Worm (Caenorhabditis elegans) whole organism, L4 larva: ENCODE data around the gene F23D12.11.

Experiments
- F26F4.8 ChIP-seq: fragments of 200-800 bp; sonication (Bioruptor generic); conservative IDR thresholded peaks from 2 replicates; pipeline ENCODE4 v1.3.6; 2022; ENCODE audit warnings: missing genetic modification characterization, missing compliant biosample characterization
- R02D3.7 ChIP-seq: fragments of 150-350 bp; sonication (generic microtip); optimal IDR thresholded peaks from 3 replicates; lab custom pipeline; 2014; ENCODE audit warnings: missing biosample characterization, missing genetic modification characterization
- Y48G9A.11 ChIP-seq: fragments of 200-800 bp; sonication (Bioruptor generic); IDR thresholded peaks from 2 replicates; pipeline ENCODE4 v1.3.6; 2022; ENCODE audit warnings: missing genetic modification reagents, missing genetic modification characterization, missing compliant biosample characterization
- Y75B8A.6 ChIP-seq: fragments of 200-800 bp; sonication (Bioruptor generic); IDR thresholded peaks from 2 replicates; pipeline ENCODE4 v1.3.6; 2022; ENCODE audit warnings: missing genetic modification reagents, missing genetic modification characterization, missing compliant biosample characterization
- ZK546.5 ChIP-seq, 2 experiments: sonication (generic microtip); optimal IDR thresholded peaks; 2 replicates each; lab custom pipeline; 2017; ENCODE audit warnings: missing biosample characterization in 2 of 2, missing genetic modification characterization in 2 of 2
- aha-1 ChIP-seq: fragments of 150-350 bp; peaks from one replicate; lab custom pipeline; 2014; ENCODE audit warnings: missing biosample characterization, missing genetic modification characterization
- aly-2 ChIP-seq: sonication (generic microtip); optimal IDR thresholded peaks from 2 replicates; lab custom pipeline; 2018; ENCODE audit warnings: missing biosample characterization, missing genetic modification characterization
- arid-1 ChIP-seq: fragments of 200-800 bp; sonication (Bioruptor generic); conservative IDR thresholded peaks from 2 replicates; pipeline ENCODE4 v1.3.6; 2022; ENCODE audit warnings: missing genetic modification reagents, missing genetic modification characterization, missing compliant biosample characterization
- ceh-32 ChIP-seq: sonication (generic microtip); optimal IDR thresholded peaks from 2 replicates; lab custom pipeline; 2016; ENCODE audit warnings: mild to moderate bottlenecking, missing genetic modification characterization, missing compliant biosample characterization; ENCODE audit not compliant: poor library complexity
- ceh-44 ChIP-seq: fragments of 200-800 bp; sonication (Bioruptor generic); IDR thresholded peaks from 2 replicates; pipeline ENCODE4 v1.3.6; 2022; ENCODE audit warnings: missing genetic modification reagents, missing genetic modification characterization, missing compliant biosample characterization
- ceh-82 ChIP-seq: sonication (generic microtip); optimal IDR thresholded peaks from 2 replicates; lab custom pipeline; 2017; ENCODE audit warnings: missing biosample characterization, missing genetic modification characterization
- cey-2 ChIP-seq: sonication (generic microtip); optimal IDR thresholded peaks from 3 replicates; lab custom pipeline; 2017; ENCODE audit warnings: missing genetic modification characterization, mild to moderate bottlenecking, missing compliant biosample characterization, antibody characterized with exemption, borderline replicate concordance; ENCODE audit not compliant: insufficient read depth
- daf-12 ChIP-seq: fragments of 150-350 bp; optimal IDR thresholded peaks from 2 replicates; lab custom pipeline; 2014; ENCODE audit warnings: missing biosample characterization, missing genetic modification reagents, missing genetic modification characterization
- daf-16 ChIP-seq, 3 experiments: sonication (generic microtip); optimal IDR thresholded peaks; 2 replicates each; lab custom pipeline; 2016 to 2017; ENCODE audit warnings: missing genetic modification characterization in 3 of 3, missing genetic modification reagents in 3 of 3, mild to moderate bottlenecking in 2 of 3, missing compliant biosample characterization in 2 of 3, missing biosample characterization in 1 of 3, moderate library complexity in 1 of 3
- dmd-6 ChIP-seq: fragments of 200-800 bp; sonication (Bioruptor generic); IDR thresholded peaks from 2 replicates; pipeline ENCODE4 v1.3.6; 2022; ENCODE audit warnings: missing genetic modification reagents, missing genetic modification characterization, missing compliant biosample characterization
- dmd-8 ChIP-seq: fragments of 200-800 bp; sonication (Bioruptor generic); IDR thresholded peaks from 2 replicates; pipeline ENCODE4 v1.3.6; 2022; ENCODE audit warnings: missing genetic modification characterization, missing compliant biosample characterization
- dmd-9 ChIP-seq: fragments of 200-800 bp; sonication (Bioruptor generic); IDR thresholded peaks from 2 replicates; pipeline ENCODE4 v1.3.6; 2022; ENCODE audit warnings: missing genetic modification reagents, missing genetic modification characterization, missing compliant biosample characterization
- duxl-1 ChIP-seq: sonication (generic microtip); optimal IDR thresholded peaks from 2 replicates; lab custom pipeline; 2016; ENCODE audit warnings: mild to moderate bottlenecking, missing genetic modification characterization, moderate library complexity, missing compliant biosample characterization; ENCODE audit not compliant: poor library complexity
- egl-27 ChIP-seq: sonication (generic microtip); optimal IDR thresholded peaks from 3 replicates; lab custom pipeline; 2017; ENCODE audit warnings: missing biosample characterization, missing genetic modification reagents, missing genetic modification characterization
- fkh-10 ChIP-seq: fragments of 150-350 bp; optimal IDR thresholded peaks from 2 replicates; lab custom pipeline; 2014; ENCODE audit warnings: missing biosample characterization, missing genetic modification reagents, missing genetic modification characterization
- fos-1 ChIP-seq: fragments of 150-350 bp; optimal IDR thresholded peaks from 2 replicates; lab custom pipeline; 2014; ENCODE audit warnings: missing biosample characterization, missing genetic modification characterization
- hlh-11 ChIP-seq: fragments of 200-800 bp; sonication (Bioruptor generic); optimal IDR thresholded peaks from 2 replicates; lab custom pipeline; 2018; ENCODE audit warnings: mild to moderate bottlenecking, missing genetic modification characterization, missing compliant biosample characterization
- lim-7 ChIP-seq: fragments of 200-800 bp; sonication (Bioruptor generic); IDR thresholded peaks from 2 replicates; pipeline ENCODE4 v1.3.6; 2022; ENCODE audit warnings: missing genetic modification characterization, missing compliant biosample characterization
- lin-13 ChIP-seq: fragments of 150-350 bp; optimal IDR thresholded peaks from 2 replicates; lab custom pipeline; 2014; ENCODE audit warnings: missing biosample characterization, missing genetic modification reagents, missing genetic modification characterization
- lin-15B ChIP-seq: fragments of 150-350 bp; sonication (generic microtip); optimal IDR thresholded peaks from 3 replicates; lab custom pipeline; 2014; ENCODE audit warnings: missing biosample characterization, missing genetic modification characterization
- lin-38 ChIP-seq: fragments of 200-800 bp; sonication (Bioruptor generic); IDR thresholded peaks from 2 replicates; pipeline ENCODE4 v1.3.6; 2022; ENCODE audit warnings: missing genetic modification reagents, missing genetic modification characterization, missing compliant biosample characterization
- lsy-2 ChIP-seq, 2 experiments: fragments of 150-350 bp in 1 of 2; sonication (generic microtip) in 1 of 2; optimal IDR thresholded peaks; 2 replicates each; lab custom pipeline; 2014 to 2017; ENCODE audit warnings: missing biosample characterization in 2 of 2, missing genetic modification characterization in 2 of 2
- mxl-2 ChIP-seq: fragments of 200-800 bp; sonication (Bioruptor generic); conservative IDR thresholded peaks from 2 replicates; pipeline ENCODE4 v1.3.6; 2022; ENCODE audit warnings: missing genetic modification reagents, missing genetic modification characterization, missing compliant biosample characterization
- mxl-3 ChIP-seq: fragments of 200-800 bp; sonication (Bioruptor generic); optimal IDR thresholded peaks from 2 replicates; lab custom pipeline; 2018; ENCODE audit warnings: mild to moderate bottlenecking, missing genetic modification characterization, missing compliant biosample characterization
- nhr-102 ChIP-seq: sonication (generic microtip); optimal IDR thresholded peaks from 2 replicates; lab custom pipeline; 2016; ENCODE audit warnings: mild to moderate bottlenecking, missing genetic modification characterization, moderate library complexity, missing compliant biosample characterization
- nhr-42 ChIP-seq: fragments of 200-800 bp; sonication (Bioruptor generic); IDR thresholded peaks from 2 replicates; pipeline ENCODE4 v1.3.6; 2022; ENCODE audit warnings: missing genetic modification characterization, missing compliant biosample characterization
- nhr-76 ChIP-seq: fragments of 150-350 bp; optimal IDR thresholded peaks from 2 replicates; lab custom pipeline; 2014; ENCODE audit warnings: missing biosample characterization, missing genetic modification characterization
- nhr-77 ChIP-seq: fragments of 150-350 bp; optimal IDR thresholded peaks from 2 replicates; lab custom pipeline; 2014; ENCODE audit warnings: missing biosample characterization, missing genetic modification characterization
- php-3 ChIP-seq: fragments of 200-800 bp; sonication (Bioruptor generic); IDR thresholded peaks from 2 replicates; pipeline ENCODE4 v1.3.6; 2022; ENCODE audit warnings: missing genetic modification reagents, missing genetic modification characterization, missing compliant biosample characterization
- saeg-2 ChIP-seq: fragments of 200-800 bp; sonication (Bioruptor generic); IDR thresholded peaks from 2 replicates; pipeline ENCODE4 v1.3.6; 2022; ENCODE audit warnings: missing genetic modification reagents, missing genetic modification characterization, missing compliant biosample characterization
- set-16 ChIP-seq: fragments of 200-800 bp; sonication (Bioruptor generic); IDR thresholded peaks from 2 replicates; pipeline ENCODE4 v1.3.6; 2022; ENCODE audit warnings: missing genetic modification reagents, missing genetic modification characterization, missing compliant biosample characterization
- snpc-1.2 ChIP-seq: fragments of 200-800 bp; sonication (Bioruptor generic); IDR thresholded peaks from 2 replicates; pipeline ENCODE4 v1.3.6; 2022; ENCODE audit warnings: missing genetic modification reagents, missing genetic modification characterization, missing compliant biosample characterization
- zfp-2 ChIP-seq: sonication (generic microtip); optimal IDR thresholded peaks from 2 replicates; lab custom pipeline; 2016; ENCODE audit warnings: mild to moderate bottlenecking, missing genetic modification characterization, missing compliant biosample characterization
- zip-11 ChIP-seq: fragments of 200-800 bp; sonication (Bioruptor generic); IDR thresholded peaks from 2 replicates; pipeline ENCODE4 v1.3.6; 2022; ENCODE audit warnings: missing genetic modification characterization, missing compliant biosample characterization

F23D12.11 gene

ce11 chrX:14415641-14416040, 8.9 kb downstream of the F23D12.11 start, which contains the start of gene F23D12.10:
Gene F23D12.10 (minus strand): TSS chrX:14415741.
- TF ChIP-seq aha-1, result no peak
- no peak for TF ChIP-seq set-16 (GFP tag; lab: Robert Waterston, UW)
- TF ChIP-seq Y48G9A.11 (GFP tag; lab: Robert Waterston, UW), result no peak
- no peak for TF ChIP-seq fkh-10 (GFP tag; lab: Kevin White, UChicago)
- no peak for TF ChIP-seq daf-16 (GFP tag; optimal IDR thresholded peaks at IDR 0.05; lab: Kevin White, UChicago)
- no peak for TF ChIP-seq daf-16 (tag; optimal IDR thresholded peaks at IDR 0.05; lab: Kevin White, UChicago)
- TF ChIP-seq R02D3.7 (tag; lab: Kevin White, UChicago), result no peak
- TF ChIP-seq zip-11 (GFP tag; lab: Robert Waterston, UW), result no peak
- TF ChIP-seq egl-27 (tag; lab: Kevin White, UChicago), result no peak
- TF ChIP-seq ceh-32 (tag; lab: Kevin White, UChicago), result no peak
- TF ChIP-seq saeg-2, result no peak
- no peak for TF ChIP-seq fos-1
- TF ChIP-seq dmd-6 (GFP tag; lab: Robert Waterston, UW), result no peak
- no peak for TF ChIP-seq lsy-2 (tag; optimal IDR thresholded peaks at IDR 0.05; lab: Kevin White, UChicago)
- no peak for TF ChIP-seq aly-2

DNA sequence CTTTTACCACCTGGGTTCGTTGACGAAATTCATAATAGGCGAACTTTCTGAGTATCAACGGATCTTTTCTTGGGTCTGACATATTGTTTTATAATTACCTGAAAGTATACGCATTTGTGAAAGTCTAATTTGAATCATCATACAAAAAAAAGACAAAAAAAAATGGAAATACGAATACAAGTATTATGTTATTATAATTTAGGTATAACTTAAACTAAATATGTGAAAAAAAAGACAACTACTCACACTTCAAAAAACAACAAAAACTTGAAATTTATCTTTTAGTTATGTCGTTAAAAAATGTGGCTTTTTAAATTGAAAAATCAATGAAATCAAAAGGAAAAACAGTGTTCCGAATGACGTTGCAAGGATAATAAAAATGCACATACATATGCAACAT, 11.8 kb downstream of the F23D12.11 start, which contains the start of gene fbxa-179:
fbxa-179 (minus strand) TSS at position 101 of the 400 bp plus-strand sequence.
- TF ChIP-seq mxl-2 (no peak), lin-38 (GFP tag; lab: Robert Waterston, UW) (no peak), snpc-1.2 (GFP tag; lab: Robert Waterston, UW) (no peak), lsy-2 (tag; optimal IDR thresholded peaks at IDR 0.05; lab: Kevin White, UChicago) (no peak), Y75B8A.6 (GFP tag; lab: Robert Waterston, UW) (no peak), F26F4.8 (GFP tag; lab: Robert Waterston, UW) (no peak), ZK546.5 (tag; optimal IDR thresholded peaks at IDR 0.05; lab: Kevin White, UChicago) (no peak), nhr-102 (tag; lab: Kevin White, UChicago) (no peak), dmd-8 (no peak), lin-15B (no peak), hlh-11 (no peak), lin-13 (GFP tag; lab: Kevin White, UChicago) (no peak), nhr-77 (tag; lab: Kevin White, UChicago) (no peak), set-16 (GFP tag; lab: Robert Waterston, UW) (no peak)

ce11 chrX:14405817-14406216, 18.7 kb downstream of the F23D12.11 start, which contains the start of gene frpr-17:
Gene frpr-17 (plus strand): TSS chrX:14406117.
- TF ChIP-seq php-3, result no peak
- no peak for TF ChIP-seq lin-13 (GFP tag; lab: Kevin White, UChicago)
- no peak for TF ChIP-seq mxl-3
- TF ChIP-seq daf-16 (GFP tag; optimal IDR thresholded peaks at IDR 0.05; lab: Kevin White, UChicago), result no peak
- no peak for TF ChIP-seq daf-16 (tag; optimal IDR thresholded peaks at IDR 0.05; lab: Kevin White, UChicago)
- no peak for TF ChIP-seq ceh-82 (tag; lab: Kevin White, UChicago)
- no peak for TF ChIP-seq zfp-2
- TF ChIP-seq Y75B8A.6 (GFP tag; lab: Robert Waterston, UW), result no peak
- no peak for TF ChIP-seq duxl-1
- no peak for TF ChIP-seq dmd-9 (GFP tag; lab: Robert Waterston, UW)
- no peak for TF ChIP-seq nhr-76 (tag; lab: Kevin White, UChicago)
- no peak for TF ChIP-seq nhr-42
- no peak for TF ChIP-seq daf-12 (tag; lab: Kevin White, UChicago)
- no peak for TF ChIP-seq egl-27 (tag; lab: Kevin White, UChicago)
- no peak for TF ChIP-seq lim-7 (GFP tag; lab: Robert Waterston, UW)
- TF ChIP-seq cey-2 (tag; lab: Kevin White, UChicago), result no peak
- TF ChIP-seq ceh-44 (GFP tag; lab: Robert Waterston, UW), result no peak
- TF ChIP-seq arid-1 (GFP tag; lab: Robert Waterston, UW), result no peak
